Worm (Caenorhabditis elegans) whole organism, L3 larva: Measurements from ENCODE around the gene gon-14.

Experiments used
- ZK546.5 ChIP-seq: sonication (generic microtip); optimal IDR thresholded peaks from 2 replicates; lab custom pipeline; 2017; ENCODE audit warnings: missing biosample characterization, missing genetic modification characterization
- ceh-82 ChIP-seq: fragments of 150-350 bp; optimal IDR thresholded peaks from 2 replicates; lab custom pipeline; 2014; ENCODE audit warnings: missing biosample characterization, missing genetic modification characterization
- ceh-9 ChIP-seq: sonication (generic microtip); optimal IDR thresholded peaks from 2 replicates; lab custom pipeline; 2018; ENCODE audit warnings: missing biosample characterization, missing genetic modification characterization
- daf-12 ChIP-seq: fragments of 150-350 bp; optimal IDR thresholded peaks from 2 replicates; lab custom pipeline; 2014; ENCODE audit warnings: missing biosample characterization, missing genetic modification reagents, missing genetic modification characterization
- elt-1 ChIP-seq: fragments of 150-350 bp; optimal IDR thresholded peaks from 2 replicates; lab custom pipeline; 2014; ENCODE audit warnings: missing biosample characterization, missing genetic modification characterization
- elt-2 ChIP-seq: sonication (generic microtip); optimal IDR thresholded peaks from 2 replicates; lab custom pipeline; 2016; ENCODE audit warnings: missing genetic modification reagents, mild to moderate bottlenecking, missing genetic modification characterization, missing compliant biosample characterization
- fkh-10 ChIP-seq: sonication (generic microtip); optimal IDR thresholded peaks from 2 replicates; lab custom pipeline; 2017; ENCODE audit warnings: missing biosample characterization, missing genetic modification reagents, missing genetic modification characterization
- fkh-2 ChIP-seq: fragments of 150-350 bp; optimal IDR thresholded peaks from 2 replicates; lab custom pipeline; 2014; ENCODE audit warnings: missing biosample characterization, missing genetic modification reagents, missing genetic modification characterization
- fos-1 ChIP-seq: fragments of 150-350 bp; optimal IDR thresholded peaks from 2 replicates; lab custom pipeline; 2014; ENCODE audit warnings: missing biosample characterization, missing genetic modification characterization
- jun-1 ChIP-seq: fragments of 150-350 bp; optimal IDR thresholded peaks from 2 replicates; lab custom pipeline; 2014; ENCODE audit warnings: missing biosample characterization, missing genetic modification reagents, missing genetic modification characterization
- lin-15B ChIP-seq: fragments of 150-350 bp; optimal IDR thresholded peaks from 2 replicates; lab custom pipeline; 2014; ENCODE audit warnings: missing biosample characterization, missing genetic modification characterization
- lsy-12 ChIP-seq: sonication (generic microtip); optimal IDR thresholded peaks from 2 replicates; lab custom pipeline; 2016; ENCODE audit warnings: mild to moderate bottlenecking, missing genetic modification characterization, missing compliant biosample characterization
- mml-1 ChIP-seq: fragments of 150-350 bp; sonication (generic microtip); optimal IDR thresholded peaks from 3 replicates; lab custom pipeline; 2014; ENCODE audit warnings: missing biosample characterization, missing genetic modification characterization
- nfya-1 ChIP-seq: sonication (generic microtip); optimal IDR thresholded peaks from 2 replicates; lab custom pipeline; 2017; ENCODE audit warnings: missing genetic modification characterization, mild to moderate bottlenecking, missing compliant biosample characterization, antibody characterized with exemption, moderate library complexity; ENCODE audit not compliant: insufficient read depth
- nhr-11 ChIP-seq: fragments of 150-350 bp; optimal IDR thresholded peaks from 2 replicates; lab custom pipeline; 2014; ENCODE audit warnings: missing biosample characterization, missing genetic modification characterization
- nhr-12 ChIP-seq: fragments of 150-350 bp; optimal IDR thresholded peaks from 2 replicates; lab custom pipeline; 2014; ENCODE audit warnings: missing biosample characterization, missing genetic modification characterization
- nhr-23 ChIP-seq: fragments of 150-350 bp; optimal IDR thresholded peaks from 2 replicates; lab custom pipeline; 2014; ENCODE audit warnings: missing biosample characterization, missing genetic modification reagents, missing genetic modification characterization
- nhr-237 ChIP-seq: fragments of 150-350 bp; optimal IDR thresholded peaks from 2 replicates; lab custom pipeline; 2014; ENCODE audit warnings: missing biosample characterization, missing genetic modification characterization
- nhr-25 ChIP-seq: sonication (generic microtip); optimal IDR thresholded peaks from 2 replicates; lab custom pipeline; 2017; ENCODE audit warnings: missing biosample characterization, missing genetic modification characterization
- nhr-28 ChIP-seq: fragments of 150-350 bp; optimal IDR thresholded peaks from 2 replicates; lab custom pipeline; 2014; ENCODE audit warnings: missing biosample characterization, missing genetic modification characterization
- nhr-43 ChIP-seq: sonication (generic microtip); optimal IDR thresholded peaks from 2 replicates; lab custom pipeline; 2016; ENCODE audit warnings: mild to moderate bottlenecking, missing genetic modification characterization, missing compliant biosample characterization; ENCODE audit not compliant: poor library complexity, severe bottlenecking
- nhr-67 ChIP-seq: fragments of 150-350 bp; optimal IDR thresholded peaks from 2 replicates; lab custom pipeline; 2014; ENCODE audit warnings: missing biosample characterization, missing genetic modification characterization
- nhr-76 ChIP-seq: fragments of 150-350 bp; sonication (generic microtip); optimal IDR thresholded peaks from 5 replicates; lab custom pipeline; 2014; ENCODE audit warnings: missing biosample characterization, missing genetic modification characterization
- pha-4 ChIP-seq: fragments of 150-350 bp; optimal IDR thresholded peaks from 2 replicates; lab custom pipeline; 2014; ENCODE audit warnings: missing biosample characterization, missing genetic modification reagents, missing genetic modification characterization
- pqm-1 ChIP-seq: fragments of 150-350 bp; optimal IDR thresholded peaks from 2 replicates; lab custom pipeline; 2017; ENCODE audit warnings: missing biosample characterization, missing genetic modification characterization, inconsistent platforms
- sea-2 ChIP-seq: fragments of 150-350 bp; sonication (generic microtip); optimal IDR thresholded peaks from 4 replicates; lab custom pipeline; 2014; ENCODE audit warnings: missing biosample characterization, missing genetic modification reagents, missing genetic modification characterization
- snpc-4 ChIP-seq: fragments of 150-350 bp; optimal IDR thresholded peaks from 2 replicates; lab custom pipeline; 2014; ENCODE audit warnings: missing biosample characterization, missing genetic modification characterization
- unc-39 ChIP-seq: sonication (generic microtip); optimal IDR thresholded peaks from 4 replicates; lab custom pipeline; 2017; ENCODE audit warnings: missing biosample characterization, missing genetic modification characterization
- unc-62 ChIP-seq: fragments of 150-350 bp; sonication (generic microtip); optimal IDR thresholded peaks from 4 replicates; lab custom pipeline; 2014; ENCODE audit warnings: missing biosample characterization, missing genetic modification reagents, missing genetic modification characterization
- zag-1 ChIP-seq: fragments of 150-350 bp; optimal IDR thresholded peaks from 2 replicates; lab custom pipeline; 2014; ENCODE audit warnings: missing biosample characterization, missing genetic modification characterization

gon-14 gene

DNA sequence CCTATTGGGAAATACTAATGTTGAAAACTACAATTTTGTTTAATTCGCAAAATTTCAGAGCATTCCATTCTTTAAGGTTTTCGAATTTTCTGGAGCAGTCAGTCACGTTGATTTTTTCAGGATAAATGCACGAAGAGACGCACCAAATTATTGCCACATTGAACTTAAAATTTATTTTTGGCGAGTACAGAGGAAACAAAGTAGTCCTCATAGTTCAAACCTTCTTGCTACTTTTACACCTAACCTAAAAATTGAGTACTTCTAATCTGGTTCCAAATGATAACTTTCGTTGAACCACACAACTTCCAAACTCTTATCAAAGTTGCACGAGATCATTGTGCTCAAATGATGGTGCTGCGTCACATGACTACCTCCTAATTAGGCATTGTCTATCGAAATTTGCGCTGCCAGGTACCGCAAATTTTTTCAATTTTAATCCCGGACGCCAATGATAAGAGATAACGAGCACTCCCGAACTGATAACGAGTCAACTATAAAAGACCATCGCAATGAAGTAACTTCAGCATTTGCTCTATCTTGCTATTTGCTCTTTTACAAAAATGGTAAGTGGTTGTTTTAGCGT is 3.3 kb upstream of the gon-14 start, which contains the start of gene cpr-4 (continued):
- no peak for TF ChIP-seq nhr-76 (tag; lab: Kevin White, UChicago)
- no peak for TF ChIP-seq nhr-237 (tag; lab: Kevin White, UChicago)
- no peak for TF ChIP-seq nhr-28 (tag; lab: Kevin White, UChicago)
- no peak for TF ChIP-seq ceh-9 (tag; lab: Kevin White, UChicago)
- no peak for TF ChIP-seq zag-1 (tag; lab: Kevin White, UChicago)
- TF ChIP-seq pha-4 (tag; lab: Kevin White, UChicago): peak; percentile 74
- no peak for TF ChIP-seq snpc-4 (tag; lab: Kevin White, UChicago)
- TF ChIP-seq daf-12: no peak
- TF ChIP-seq nfya-1 (tag; lab: Kevin White, UChicago): no peak

ce11 chrV:6611504-6611903 is 546 bp upstream of the gon-14 start:
- TF ChIP-seq nhr-11 (no peak), nfya-1 (tag; lab: Kevin White, UChicago) (peak; percentile 29), pha-4 (tag; lab: Kevin White, UChicago) (no peak), lin-15B (tag; lab: Kevin White, UChicago) (peak; percentile 14)

DNA sequence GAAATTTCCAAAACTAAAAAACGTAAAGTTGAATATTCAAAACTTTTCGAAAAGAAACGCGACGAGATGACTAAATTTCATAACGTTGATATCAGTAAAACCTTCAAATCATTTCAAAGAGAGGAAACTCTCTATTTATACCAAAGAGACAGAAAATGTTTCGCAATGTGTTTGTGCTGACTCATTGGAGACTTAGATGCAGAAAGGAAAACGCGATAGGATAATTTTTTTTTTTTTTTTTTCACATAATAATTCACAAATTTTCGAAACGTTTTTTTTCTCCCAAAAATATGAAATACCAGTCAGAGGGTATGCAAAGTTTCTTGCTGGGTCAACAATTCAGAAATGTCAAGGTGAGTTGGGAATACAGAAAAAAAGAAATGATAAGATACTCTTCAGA is 4.8 kb downstream of the gon-14 start:
- TF ChIP-seq nhr-23 (tag; lab: Kevin White, UChicago): peak; percentile 31
- TF ChIP-seq ceh-82 (tag; lab: Kevin White, UChicago): no peak
- peak; percentile 33 for TF ChIP-seq elt-2 (tag; lab: Kevin White, UChicago)
- TF ChIP-seq pha-4 (tag; lab: Kevin White, UChicago): peak; percentile 45
- TF ChIP-seq unc-39 (tag; lab: Kevin White, UChicago): no peak
- no peak for TF ChIP-seq zag-1 (tag; lab: Kevin White, UChicago)
- TF ChIP-seq nhr-76 (tag; lab: Kevin White, UChicago): no peak
- TF ChIP-seq pqm-1 (tag; lab: Kevin White, UChicago): peak; percentile 5
- TF ChIP-seq ZK546.5 (tag; lab: Kevin White, UChicago): no peak
- no peak for TF ChIP-seq nhr-11
- TF ChIP-seq, all 47 proteins: peak for 4

DNA sequence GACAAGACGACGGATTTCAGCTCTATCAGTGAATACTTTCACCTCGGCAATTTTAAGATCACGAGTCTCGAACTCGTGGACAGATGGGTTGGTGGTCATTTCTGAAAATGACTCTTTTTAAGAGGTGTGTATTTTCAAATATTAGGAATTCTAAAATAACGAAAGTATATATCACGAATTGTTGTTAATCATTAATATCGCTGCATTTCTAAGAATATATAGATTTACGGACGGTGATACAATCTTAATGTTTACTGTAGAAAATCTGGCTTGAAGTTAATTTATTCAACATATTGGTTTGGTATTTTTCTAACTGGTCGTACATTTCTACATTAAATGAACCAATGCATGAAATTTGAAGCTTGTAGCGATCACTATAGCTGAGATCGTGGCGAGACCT is 5.7 kb downstream of the gon-14 start, which contains the start of gene ZK1055.7:
Gene ZK1055.7, minus strand, starts transcription at position 101 of the 400 bp plus-strand sequence.
- TF ChIP-seq nhr-11 (no peak), mml-1 (tag; lab: Kevin White, UChicago) (no peak), nhr-67 (no peak), unc-39 (tag; lab: Kevin White, UChicago) (no peak), nhr-12 (tag; lab: Kevin White, UChicago) (no peak), unc-62 (GFP tag; lab: Kevin White, UChicago) (no peak), fos-1 (tag; lab: Kevin White, UChicago) (no peak), jun-1 (tag; lab: Kevin White, UChicago) (no peak), nhr-23 (tag; lab: Kevin White, UChicago) (no peak), daf-12 (no peak), ceh-9 (tag; lab: Kevin White, UChicago) (no peak), fkh-2 (tag; lab: Kevin White, UChicago) (no peak), zag-1 (tag; lab: Kevin White, UChicago) (no peak), nhr-43 (tag; lab: Kevin White, UChicago) (no peak), fkh-10 (no peak), nhr-25 (no peak)

- TF ChIP-seq elt-1 (tag; lab: Kevin White, UChicago) (no peak), nhr-43 (tag; lab: Kevin White, UChicago) (no peak), unc-62 (GFP tag; lab: Kevin White, UChicago) (no peak), nfya-1 (tag; lab: Kevin White, UChicago) (no peak), lsy-12 (tag; lab: Kevin White, UChicago) (no peak), mml-1 (tag; lab: Kevin White, UChicago) (no peak), nhr-11 (no peak), nhr-237 (tag; lab: Kevin White, UChicago) (no peak), sea-2 (GFP tag; lab: Kevin White, UChicago) (no peak)
Observed at ce11 chrV:6602556-6603062, 8.3 kb downstream of the gon-14 start, which contains the start of gene ZK1055.6. Gene ZK1055.6, minus strand, starts transcription at chrV:6602606.
